Worm (Caenorhabditis elegans): ENCODE data around the gene R10D12.1.

DNA sequence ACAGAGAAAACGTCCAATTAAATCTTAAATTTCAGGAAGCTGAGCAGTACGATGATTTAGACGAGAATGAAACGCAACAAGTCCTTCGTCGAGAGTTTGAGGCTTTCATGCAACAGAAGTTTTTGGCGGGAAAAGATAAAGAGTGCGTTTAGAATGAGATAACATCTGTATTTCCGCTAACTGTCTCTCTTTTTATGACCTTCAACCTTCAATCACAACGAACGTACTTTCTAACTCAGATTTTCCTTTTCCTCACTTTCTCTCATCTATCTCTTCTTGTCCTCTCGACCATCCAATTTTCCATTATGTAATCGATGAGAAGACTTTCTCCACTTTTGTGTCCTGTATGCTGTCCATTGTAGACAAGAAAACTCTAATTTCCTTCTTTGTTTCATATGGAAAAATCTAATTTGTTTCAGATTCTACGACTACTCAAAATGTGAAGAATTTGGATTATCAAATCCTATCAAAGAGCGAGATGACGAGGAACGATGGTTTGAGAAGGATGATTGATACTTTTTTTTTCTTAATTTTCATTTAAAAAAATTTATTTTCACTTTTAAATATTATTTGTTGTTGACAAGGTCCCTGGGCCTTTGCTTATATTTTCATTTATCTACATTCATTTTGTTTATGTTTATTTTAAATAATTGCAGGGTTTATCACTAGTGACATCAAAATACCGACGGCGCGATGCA lies 29.0 kb upstream of the R10D12.1 start, which contains the start of gene sao-1:
- TF ChIP-seq blmp-1 (tag; optimal IDR thresholded peaks at IDR 0.05) (peak; percentile 79), snpc-4 (tag; optimal IDR thresholded peaks at IDR 0.05) (no peak), unc-62 (GFP tag; optimal IDR thresholded peaks at IDR 0.05) (no peak), ztf-11 (tag; optimal IDR thresholded peaks at IDR 0.05) (no peak), mep-1 (tag; optimal IDR thresholded peaks at IDR 0.05) (no peak), zip-8 (tag; optimal IDR thresholded peaks at IDR 0.05) (no peak), pha-4 (tag; optimal IDR thresholded peaks at IDR 0.05) (no peak), nhr-12 (tag; optimal IDR thresholded peaks at IDR 0.05) (no peak)

Data from whole organism, mixed stage, embryonic.